Worm (Caenorhabditis elegans): Measurements from ENCODE around the gene ceh-43.

- no peak for TF ChIP-seq C34B4.2 (tag; optimal IDR thresholded peaks at IDR 0.05)
- no peak for TF ChIP-seq zag-1 (tag; optimal IDR thresholded peaks at IDR 0.05)
- peak; percentile 25 for TF ChIP-seq skn-1 (tag; optimal IDR thresholded peaks at IDR 0.05)
- no peak for TF ChIP-seq sup-37 (GFP tag; optimal IDR thresholded peaks at IDR 0.05)
- no peak for TF ChIP-seq ceh-82 (tag; optimal IDR thresholded peaks at IDR 0.05)
- TF ChIP-seq ceh-90 (tag; optimal IDR thresholded peaks at IDR 0.05): no peak
- no peak for TF ChIP-seq dsc-1 (tag; optimal IDR thresholded peaks at IDR 0.05)
- no peak for TF ChIP-seq ztf-11 (tag; optimal IDR thresholded peaks at IDR 0.05)
- no peak for TF ChIP-seq unc-62 (GFP tag; optimal IDR thresholded peaks at IDR 0.05)
- TF ChIP-seq ztf-4 (tag; optimal IDR thresholded peaks at IDR 0.05): no peak
- TF ChIP-seq F16B12.6 (tag; optimal IDR thresholded peaks at IDR 0.05): no peak
- TF ChIP-seq lin-13 (GFP tag; optimal IDR thresholded peaks at IDR 0.05): no peak
- peak in 4 of 6 experiments; percentile 9 to 96 (median 52) for TF ChIP-seq elt-3 (tag; optimal IDR thresholded peaks at IDR 0.05)
Measured at ce11 chrIII:4413099-4413498, 36.6 kb downstream of the ceh-43 start, which contains the start of gene mpc-1.
